Fruit fly (Drosophila melanogaster) whole organism, embryonic: Measurements from ENCODE around the gene CG42828.

Source experiments
- CG17829 ChIP-seq: fragments of 200-800 bp; optimal IDR thresholded peaks from 2 replicates; lab custom pipeline; 2019; ENCODE audit warnings: missing biosample characterization, mild to moderate bottlenecking, missing genetic modification characterization, moderate library complexity
- CG1792 ChIP-seq: fragments of 200-800 bp; sonication (Bioruptor generic); optimal IDR thresholded peaks from 2 replicates; lab custom pipeline; 2016; ENCODE audit warnings: missing biosample characterization, missing genetic modification characterization
- CG30431 ChIP-seq: fragments of 200-800 bp; sonication (Bioruptor generic); optimal IDR thresholded peaks from 2 replicates; lab custom pipeline; 2017; ENCODE audit warnings: missing biosample characterization, missing genetic modification characterization
- CG4820 ChIP-seq: fragments of 200-800 bp; sonication (Bioruptor generic); optimal IDR thresholded peaks from 3 replicates; lab custom pipeline; 2016; ENCODE audit warnings: missing biosample characterization, missing genetic modification characterization
- CG6854 ChIP-seq: fragments of 200-800 bp; sonication (Bioruptor generic); optimal IDR thresholded peaks from 3 replicates; lab custom pipeline; 2017; ENCODE audit warnings: missing biosample characterization, mild to moderate bottlenecking, missing genetic modification characterization
- Hr3 ChIP-seq: fragments of 200-800 bp; sonication (Bioruptor generic); optimal IDR thresholded peaks from 3 replicates; lab custom pipeline; 2016; ENCODE audit warnings: missing biosample characterization, missing genetic modification characterization
- Lpt ChIP-seq: fragments of >200 bp; optimal IDR thresholded peaks from 2 replicates; lab custom pipeline; 2018; ENCODE audit warnings: missing biosample characterization, missing genetic modification characterization
- usp ChIP-seq: fragments of >200 bp; optimal IDR thresholded peaks from 2 replicates; lab custom pipeline; 2017; ENCODE audit warnings: missing biosample characterization, missing genetic modification characterization
- yki ChIP-seq: fragments of >200 bp; optimal IDR thresholded peaks from 3 replicates; lab custom pipeline; 2018
- zen ChIP-seq: fragments of 200-800 bp; sonication (Bioruptor generic); optimal IDR thresholded peaks from 3 replicates; lab custom pipeline; 2018; ENCODE audit warnings: missing biosample characterization, mild to moderate bottlenecking, missing genetic modification characterization, moderate library complexity

DNA sequence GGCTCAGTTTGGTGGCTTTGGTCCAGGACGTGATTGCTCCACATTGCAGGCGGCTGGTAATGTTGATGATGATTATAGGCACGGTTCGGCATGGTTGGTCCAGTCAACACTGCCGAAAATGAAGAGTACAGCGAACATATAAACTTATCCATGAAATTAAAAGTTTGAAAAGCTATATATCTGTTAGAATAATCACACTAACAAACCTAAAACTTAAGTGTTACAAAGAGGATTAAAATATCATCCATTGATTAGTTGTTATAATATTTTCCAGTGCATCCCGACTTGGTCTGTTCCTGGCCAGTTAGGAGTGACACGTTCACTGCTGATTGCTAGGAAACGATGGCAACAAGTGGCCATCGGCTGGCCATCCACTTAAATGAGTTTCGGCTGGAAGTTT, 26.2 kb downstream of the CG42828 start:
- TF ChIP-seq CG1792 (GFP tag; lab: Kevin White, UChicago): no peak
- TF ChIP-seq Hr3 (GFP tag; lab: Kevin White, UChicago): no peak
- no peak for TF ChIP-seq Lpt
- TF ChIP-seq usp (GFP tag; lab: Kevin White, UChicago): no peak
- TF ChIP-seq CG30431 (GFP tag; lab: Kevin White, UChicago): no peak
- TF ChIP-seq CG6854 (GFP tag; lab: Kevin White, UChicago): no peak
- TF ChIP-seq CG17829 (tag; lab: Kevin White, UChicago): no peak
- no peak for TF ChIP-seq zen (tag; lab: Kevin White, UChicago)
- TF ChIP-seq CG4820: no peak
- no peak for TF ChIP-seq yki (lab: Kevin White, UChicago)
